Fruit fly (Drosophila melanogaster): ENCODE measurements around the gene Zip99C.

Gene Zip99C

DNA sequence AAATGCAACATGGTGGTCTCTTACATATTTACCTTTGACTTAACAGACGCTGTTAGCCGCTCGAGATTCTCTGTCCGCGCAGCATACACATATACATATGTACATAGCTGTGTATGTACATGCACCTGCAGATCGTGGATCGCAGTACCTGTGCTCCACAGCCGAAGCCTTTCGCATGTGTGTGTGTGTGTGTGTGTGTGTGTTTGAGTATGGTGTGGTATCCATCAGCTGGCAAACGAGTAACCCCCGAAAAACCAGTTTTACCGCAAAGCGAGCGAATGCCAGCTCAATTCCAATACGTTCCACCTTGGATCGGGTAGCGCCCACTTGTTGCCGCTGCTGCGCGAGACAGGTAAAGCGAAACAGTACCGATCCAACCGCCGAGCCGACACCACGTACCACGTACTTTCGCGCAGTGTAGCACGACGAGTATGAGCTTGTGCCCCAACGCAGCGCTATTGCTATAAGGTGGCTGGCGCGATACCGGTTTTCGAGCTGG is 27.4 kb downstream of the Zip99C start, which contains the start of gene Cad99C (continued):
- TF ChIP-seq cg (GFP tag; optimal IDR thresholded peaks at IDR 0.05) (peak; percentile 96), CG6791 (GFP tag; IDR thresholded peaks at IDR 0.05; ENCODE audit: partially characterized antibody) (peak; percentile 22; the same call in 1 of the 3 replicates), CG4730 (GFP tag; IDR thresholded peaks at IDR 0.05) (no peak), chinmo (GFP tag; IDR thresholded peaks at IDR 0.05; ENCODE audit: partially characterized antibody) (peak; percentile 98), esg (GFP tag; conservative IDR thresholded peaks at IDR 0.05) (peak; percentile 38; the same call in 1 of the 2 replicates), bbx (GFP tag; IDR thresholded peaks at IDR 0.05; ENCODE audit: partially characterized antibody) (peak; percentile 57), ewg (GFP tag; optimal IDR thresholded peaks at IDR 0.05) (no peak), Antp (GFP tag; optimal IDR thresholded peaks at IDR 0.05) (no peak), CG9932 (GFP tag; IDR thresholded peaks at IDR 0.05) (no peak), CG14050 (GFP tag; IDR thresholded peaks at IDR 0.05) (no peak), ro (GFP tag; IDR thresholded peaks at IDR 0.05) (no peak), sob (GFP tag; IDR thresholded peaks at IDR 0.05) (peak; percentile 36; the same call in 1 of the 2 replicates), CG34422 (GFP tag; IDR thresholded peaks at IDR 0.05) (0 out of 3 replicates have a peak, but pooled peaks have one; percentile 38), sna (GFP tag; IDR thresholded peaks at IDR 0.05; ENCODE audit: partially characterized antibody) (0 out of 2 replicates have a peak, but pooled peaks have one; percentile 43), gcm (GFP tag; optimal IDR thresholded peaks at IDR 0.05) (no peak), CG7839 (tag; optimal IDR thresholded peaks at IDR 0.05) (peak; percentile 5), Bdp1 (GFP tag; optimal IDR thresholded peaks at IDR 0.05) (no peak), cas (GFP tag; IDR thresholded peaks at IDR 0.05) (no peak), CG10431 (GFP tag; optimal IDR thresholded peaks at IDR 0.05) (no peak), slou (GFP tag; optimal IDR thresholded peaks at IDR 0.05) (no peak), dan (GFP tag; IDR thresholded peaks at IDR 0.05) (no peak), CG6175 (GFP tag; IDR thresholded peaks at IDR 0.05) (peak; percentile 86), CG17568 (GFP tag; optimal IDR thresholded peaks at IDR 0.05) (no peak), CG1832 (GFP tag; optimal IDR thresholded peaks at IDR 0.05) (no peak), zen2 (GFP tag; IDR thresholded peaks at IDR 0.05; ENCODE audit: partially characterized antibody) (no peak), CG4707 (GFP tag; optimal IDR thresholded peaks at IDR 0.05) (no peak), CG13624 (GFP tag; optimal IDR thresholded peaks at IDR 0.05) (no peak), CG17385 (GFP tag; optimal IDR thresholded peaks at IDR 0.05) (peak; percentile 1), vvl (GFP tag; IDR thresholded peaks at IDR 0.05) (peak; percentile 66), oc (tag; optimal IDR thresholded peaks at IDR 0.05) (peak; percentile 14), CG5180 (GFP tag; optimal IDR thresholded peaks at IDR 0.05) (peak; percentile 66), CG3065 (GFP tag; optimal IDR thresholded peaks at IDR 0.05) (no peak), NC2α (GFP tag; optimal IDR thresholded peaks at IDR 0.05) (peak; percentile 11), Hr78 (GFP tag; optimal IDR thresholded peaks at IDR 0.05) (peak in 1 of 2 experiments; percentile 27), CG10565 (GFP tag; optimal IDR thresholded peaks at IDR 0.05) (no peak), vnd (GFP tag; IDR thresholded peaks at IDR 0.05; ENCODE audit: partially characterized antibody) (no peak), gce (GFP tag; IDR thresholded peaks at IDR 0.05) (0 out of 3 replicates have a peak, but pooled peaks have one; percentile 14), Aef1 (GFP tag; IDR thresholded peaks at IDR 0.05) (no peak), p53 (GFP tag; optimal IDR thresholded peaks at IDR 0.05) (peak; percentile 60), HmgD (GFP tag; optimal IDR thresholded peaks at IDR 0.05) (no peak), zf30C (GFP tag; optimal IDR thresholded peaks at IDR 0.05) (peak; percentile 74), crol (GFP tag; IDR thresholded peaks at IDR 0.05) (no peak), Vsx1 (GFP tag; optimal IDR thresholded peaks at IDR 0.05) (peak; percentile 51)

Measured in whole organism, embryonic.